Worm (Caenorhabditis elegans) whole organism, L2 larva: ENCODE results near the gene brc-2.

Experiments
- F13H6.1 ChIP-seq: sonication (generic microtip); optimal IDR thresholded peaks from 2 replicates; lab custom pipeline; 2016; ENCODE audit warnings: missing genetic modification characterization, missing compliant biosample characterization
- R02D3.7 ChIP-seq: fragments of 150-350 bp; optimal IDR thresholded peaks from 2 replicates; lab custom pipeline; 2014; ENCODE audit warnings: missing biosample characterization, missing genetic modification characterization
- ceh-82 ChIP-seq: fragments of 150-350 bp; optimal IDR thresholded peaks from 2 replicates; lab custom pipeline; 2014; ENCODE audit warnings: missing biosample characterization, missing genetic modification characterization
- elt-3 ChIP-seq: sonication (generic microtip); optimal IDR thresholded peaks from 2 replicates; lab custom pipeline; 2017; ENCODE audit warnings: missing biosample characterization, missing genetic modification characterization
- lin-13 ChIP-seq: fragments of 150-350 bp; optimal IDR thresholded peaks from 2 replicates; lab custom pipeline; 2014; ENCODE audit warnings: missing biosample characterization, missing genetic modification reagents, missing genetic modification characterization
- nhr-11 ChIP-seq: fragments of 150-350 bp; optimal IDR thresholded peaks from 2 replicates; lab custom pipeline; 2014; ENCODE audit warnings: missing biosample characterization, missing genetic modification characterization
- nhr-12 ChIP-seq: fragments of 150-350 bp; optimal IDR thresholded peaks from 2 replicates; lab custom pipeline; 2014; ENCODE audit warnings: missing biosample characterization, missing genetic modification characterization
- nhr-129 ChIP-seq: fragments of 150-350 bp; optimal IDR thresholded peaks from 2 replicates; lab custom pipeline; 2014; ENCODE audit warnings: missing biosample characterization, missing genetic modification characterization
- nhr-23 ChIP-seq: fragments of 150-350 bp; optimal IDR thresholded peaks from 2 replicates; lab custom pipeline; 2014; ENCODE audit warnings: missing biosample characterization, missing genetic modification reagents, missing genetic modification characterization
- nhr-237 ChIP-seq: fragments of 150-350 bp; optimal IDR thresholded peaks from 2 replicates; lab custom pipeline; 2014; ENCODE audit warnings: missing biosample characterization, missing genetic modification characterization
- nhr-77 ChIP-seq: fragments of 150-350 bp; optimal IDR thresholded peaks from 2 replicates; lab custom pipeline; 2014; ENCODE audit warnings: missing biosample characterization, missing genetic modification characterization
- skn-1 ChIP-seq: sonication (generic microtip); optimal IDR thresholded peaks from 2 replicates; lab custom pipeline; 2017; ENCODE audit warnings: missing biosample characterization, missing genetic modification characterization
- zag-1 ChIP-seq: fragments of 150-350 bp; optimal IDR thresholded peaks from 2 replicates; lab custom pipeline; 2014; ENCODE audit warnings: missing biosample characterization, missing genetic modification characterization
- ztf-11 ChIP-seq: sonication (generic microtip); optimal IDR thresholded peaks from 2 replicates; lab custom pipeline; 2017; ENCODE audit warnings: missing biosample characterization, missing genetic modification characterization

- TF ChIP-seq ceh-82 (tag; lab: Kevin White, UChicago) (no peak), lin-13 (GFP tag; lab: Kevin White, UChicago) (no peak), nhr-23 (tag; lab: Kevin White, UChicago) (no peak), ztf-11 (tag; lab: Kevin White, UChicago) (no peak), nhr-11 (tag; lab: Kevin White, UChicago) (no peak), nhr-12 (tag; lab: Kevin White, UChicago) (no peak), zag-1 (tag; lab: Kevin White, UChicago) (no peak), elt-3 (tag; lab: Kevin White, UChicago) (no peak), R02D3.7 (tag; lab: Kevin White, UChicago) (no peak), nhr-77 (tag; lab: Kevin White, UChicago) (no peak), nhr-129 (tag; lab: Kevin White, UChicago) (no peak), nhr-237 (tag; lab: Kevin White, UChicago) (no peak), F13H6.1 (tag; lab: Kevin White, UChicago) (no peak), skn-1 (no peak)
Measured at ce11 chrIII:6869996-6870395, 32.9 kb downstream of the brc-2 start, which contains the start of gene K04C2.8.
